Fruit fly (Drosophila melanogaster) S2 (cell line): ENCODE data around the gene CG14115.

Experiments used
- CG8478 ChIP-seq: fragments of >200 bp; optimal IDR thresholded peaks from 2 replicates; lab custom pipeline; 2018
- CTCF ChIP-seq, 2 experiments: fragments of >200 bp; optimal IDR thresholded peaks; 2 replicates each; lab custom pipeline; 2018

dm6 chr3L:13032915-13033282, 28.3 kb downstream of the CG14115 start:
- TF ChIP-seq CTCF (optimal IDR thresholded peaks at IDR 0.05; lab: Kevin White, UChicago) (no peak), CG8478 (lab: Kevin White, UChicago) (no peak)
